Fruit fly (Drosophila melanogaster) whole organism, embryonic: Measurements from ENCODE around the gene CG4393.

ENCODE experiments used
- Asciz ChIP-seq: fragments of 200-800 bp; sonication (Bioruptor generic); optimal IDR thresholded peaks from 2 replicates; lab custom pipeline; 2017; ENCODE audit warnings: missing biosample characterization, mild to moderate bottlenecking, missing genetic modification characterization, missing genetic modification reagents
- CG1024 ChIP-seq: fragments of 200-800 bp; sonication (Bioruptor generic); IDR thresholded peaks from 2 replicates; pipeline ENCODE4 v1.3.6; 2022; ENCODE audit warnings: missing biosample characterization, missing genetic modification characterization
- CG10431 ChIP-seq: fragments of 200-800 bp; sonication (Bioruptor generic); optimal IDR thresholded peaks from 3 replicates; lab custom pipeline; 2018; ENCODE audit warnings: missing biosample characterization, mild to moderate bottlenecking, missing genetic modification characterization
- CG10543 ChIP-seq: fragments of 200-800 bp; sonication (Bioruptor generic); optimal IDR thresholded peaks from 3 replicates; lab custom pipeline; 2017; ENCODE audit warnings: missing biosample characterization, mild to moderate bottlenecking, missing genetic modification characterization, moderate library complexity
- CG10959 ChIP-seq: fragments of 200-800 bp; sonication (Bioruptor generic); IDR thresholded peaks from 2 replicates; pipeline ENCODE4 v1.3.6; 2022; ENCODE audit warnings: missing biosample characterization, missing genetic modification characterization
- CG11085 ChIP-seq: fragments of 200-800 bp; sonication (Bioruptor generic); IDR thresholded peaks from 2 replicates; pipeline ENCODE4 v1.3.6; 2022; ENCODE audit warnings: missing biosample characterization, missing genetic modification characterization
- CG11560 ChIP-seq: fragments of 200-800 bp; sonication (Bioruptor generic); IDR thresholded peaks from 3 replicates; pipeline ENCODE4 v1.3.6; 2022; ENCODE audit warnings: missing biosample characterization, missing genetic modification characterization
- CG11695 ChIP-seq: fragments of 200-800 bp; sonication (Bioruptor generic); IDR thresholded peaks from 3 replicates; pipeline ENCODE4 v1.3.6; 2022; ENCODE audit warnings: missing biosample characterization, missing genetic modification characterization
- CG12219 ChIP-seq: fragments of 200-800 bp; sonication (Bioruptor generic); optimal IDR thresholded peaks from 3 replicates; lab custom pipeline; 2018; ENCODE audit warnings: missing biosample characterization, mild to moderate bottlenecking, missing genetic modification characterization
- CG12744 ChIP-seq: fragments of 200-800 bp; sonication (Bioruptor generic); optimal IDR thresholded peaks from 2 replicates; lab custom pipeline; 2016; ENCODE audit warnings: missing biosample characterization, missing genetic modification characterization
- CG15601 ChIP-seq: fragments of 200-800 bp; sonication (Bioruptor generic); optimal IDR thresholded peaks from 3 replicates; lab custom pipeline; 2019; ENCODE audit warnings: missing biosample characterization, mild to moderate bottlenecking, missing genetic modification characterization, moderate library complexity
- CG17361 ChIP-seq: fragments of 200-800 bp; sonication (Bioruptor generic); IDR thresholded peaks from 3 replicates; pipeline ENCODE4 v1.3.6; 2022; ENCODE audit warnings: missing biosample characterization, missing genetic modification characterization
- CG31441 ChIP-seq: fragments of 200-800 bp; sonication (Bioruptor generic); IDR thresholded peaks from 2 replicates; pipeline ENCODE4 v1.3.6; 2022; ENCODE audit warnings: missing biosample characterization, missing genetic modification characterization
- CG3163 ChIP-seq: fragments of 200-800 bp; sonication (Bioruptor generic); optimal IDR thresholded peaks from 3 replicates; lab custom pipeline; 2016; ENCODE audit warnings: missing biosample characterization, missing genetic modification characterization
- CG34376 ChIP-seq: fragments of 200-800 bp; sonication (Bioruptor generic); optimal IDR thresholded peaks from 2 replicates; lab custom pipeline; 2018; ENCODE audit warnings: missing biosample characterization, mild to moderate bottlenecking, missing genetic modification characterization
- CG4617 ChIP-seq: fragments of 200-800 bp; sonication (Bioruptor generic); optimal IDR thresholded peaks from 3 replicates; lab custom pipeline; 2016; ENCODE audit warnings: missing biosample characterization, missing genetic modification characterization, borderline replicate concordance
- CG4854 ChIP-seq: fragments of 200-800 bp; sonication (Bioruptor generic); optimal IDR thresholded peaks from 2 replicates; lab custom pipeline; 2016; ENCODE audit warnings: missing biosample characterization, missing genetic modification characterization, inconsistent platforms
- CG6254 ChIP-seq: fragments of 200-800 bp; sonication (Bioruptor generic); optimal IDR thresholded peaks from 3 replicates; lab custom pipeline; 2017; ENCODE audit warnings: mild to moderate bottlenecking, missing biosample characterization, missing genetic modification reagents, missing genetic modification characterization
- CTCF ChIP-seq: fragments of 200-800 bp; sonication (Bioruptor generic); optimal IDR thresholded peaks from 2 replicates; lab custom pipeline; 2017; ENCODE audit warnings: missing biosample characterization, mild to moderate bottlenecking, missing genetic modification characterization, moderate library complexity
- H15 ChIP-seq: fragments of 200-800 bp; sonication (Bioruptor generic); IDR thresholded peaks from 3 replicates; pipeline ENCODE4 v1.3.6; 2022; ENCODE audit warnings: missing biosample characterization, missing genetic modification characterization
- HLH54F ChIP-seq: fragments of 200-800 bp; sonication (Bioruptor generic); optimal IDR thresholded peaks from 3 replicates; lab custom pipeline; 2016; ENCODE audit warnings: missing biosample characterization, missing genetic modification characterization
- Hmx ChIP-seq: fragments of 200-800 bp; sonication (Bioruptor generic); optimal IDR thresholded peaks from 2 replicates; lab custom pipeline; 2016; ENCODE audit warnings: missing biosample characterization, missing genetic modification characterization
- Hr51 ChIP-seq, 2 experiments: fragments of 200-800 bp; sonication (Bioruptor generic); optimal IDR thresholded peaks; 2 replicates in 1 of 2; 3 replicates in 1 of 2; lab custom pipeline; 2016 to 2018; ENCODE audit warnings: missing biosample characterization in 2 of 2, missing genetic modification characterization in 2 of 2, mild to moderate bottlenecking in 1 of 2, moderate library complexity in 1 of 2
- MTF-1 ChIP-seq: fragments of 200-800 bp; sonication (Bioruptor generic); optimal IDR thresholded peaks from 2 replicates; lab custom pipeline; 2018; ENCODE audit warnings: missing biosample characterization, mild to moderate bottlenecking, missing genetic modification characterization, borderline replicate concordance
- Mad ChIP-seq: fragments of 200-800 bp; sonication (Bioruptor generic); optimal IDR thresholded peaks from 2 replicates; lab custom pipeline; 2016; ENCODE audit warnings: missing biosample characterization, missing genetic modification characterization
- NC2β ChIP-seq: fragments of 200-800 bp; sonication (Bioruptor generic); optimal IDR thresholded peaks from 2 replicates; lab custom pipeline; 2016; ENCODE audit warnings: missing biosample characterization, missing genetic modification characterization
- NK7.1 ChIP-seq: fragments of 200-800 bp; sonication (Bioruptor generic); optimal IDR thresholded peaks from 3 replicates; lab custom pipeline; 2016; ENCODE audit warnings: missing biosample characterization, missing genetic modification characterization
- Spps ChIP-seq: fragments of 200-800 bp; sonication (Bioruptor generic); optimal IDR thresholded peaks from 2 replicates; lab custom pipeline; 2018; ENCODE audit warnings: missing biosample characterization, mild to moderate bottlenecking, missing genetic modification characterization
- Stat92E ChIP-seq, 3 experiments: fragments of >200 bp in 2 of 3; fragments of 200-800 bp in 1 of 3; sonication (Bioruptor generic) in 1 of 3; optimal IDR thresholded peaks; 2 replicates each; lab custom pipeline; 2017 to 2019; ENCODE audit warnings: missing biosample characterization in 3 of 3, missing genetic modification characterization in 3 of 3, mild to moderate bottlenecking in 1 of 3, moderate library complexity in 1 of 3
- Xbp1 ChIP-seq: fragments of 200-800 bp; sonication (Bioruptor generic); optimal IDR thresholded peaks from 3 replicates; lab custom pipeline; 2016; ENCODE audit warnings: missing biosample characterization, mild to moderate bottlenecking, missing genetic modification characterization
- Xrp1 ChIP-seq: fragments of 200-800 bp; sonication (Bioruptor generic); IDR thresholded peaks from 2 replicates; pipeline ENCODE4 v1.3.6; 2022; ENCODE audit warnings: missing biosample characterization, missing genetic modification characterization
- crp ChIP-seq, 2 experiments: fragments of 200-800 bp; sonication (Bioruptor generic); optimal IDR thresholded peaks; 2 replicates in 1 of 2; 3 replicates in 1 of 2; lab custom pipeline; 2017; ENCODE audit warnings: missing biosample characterization in 2 of 2, missing genetic modification characterization in 2 of 2, mild to moderate bottlenecking in 1 of 2, moderate library complexity in 1 of 2
- dm ChIP-seq: fragments of 200-800 bp; sonication (Bioruptor generic); optimal IDR thresholded peaks from 3 replicates; lab custom pipeline; 2016; ENCODE audit warnings: missing biosample characterization, missing genetic modification characterization
- dpn ChIP-seq, 2 experiments: fragments of 200-800 bp; sonication (Bioruptor generic); optimal IDR thresholded peaks; 3 replicates each; lab custom pipeline; 2016; ENCODE audit warnings: missing biosample characterization in 2 of 2, missing genetic modification characterization in 2 of 2
- emc ChIP-seq: fragments of 200-800 bp; sonication (Bioruptor generic); optimal IDR thresholded peaks from 2 replicates; lab custom pipeline; 2016; ENCODE audit warnings: missing biosample characterization, missing genetic modification characterization
- fd3F ChIP-seq: fragments of 200-800 bp; sonication (Bioruptor generic); optimal IDR thresholded peaks from 2 replicates; lab custom pipeline; 2018; ENCODE audit warnings: missing biosample characterization, mild to moderate bottlenecking, missing genetic modification characterization, moderate library complexity
- gro ChIP-seq: fragments of 200-800 bp; sonication (Bioruptor generic); optimal IDR thresholded peaks from 2 replicates; lab custom pipeline; 2016; ENCODE audit warnings: missing biosample characterization, missing genetic modification characterization
- kay ChIP-seq: fragments of 200-800 bp; sonication (Bioruptor generic); optimal IDR thresholded peaks from 2 replicates; lab custom pipeline; 2016; ENCODE audit warnings: missing biosample characterization, missing genetic modification characterization
- mld ChIP-seq: fragments of 200-800 bp; sonication (Bioruptor generic); IDR thresholded peaks from 3 replicates; pipeline ENCODE4 v1.3.6; 2022; ENCODE audit warnings: missing biosample characterization, missing genetic modification characterization; ENCODE audit not compliant: partially characterized antibody
- nau ChIP-seq: fragments of 200-800 bp; sonication (Bioruptor generic); optimal IDR thresholded peaks from 3 replicates; lab custom pipeline; 2017; ENCODE audit warnings: missing biosample characterization, mild to moderate bottlenecking, missing genetic modification characterization, missing genetic modification reagents
- nom ChIP-seq: fragments of 200-800 bp; sonication (Bioruptor generic); optimal IDR thresholded peaks from 2 replicates; lab custom pipeline; 2017; ENCODE audit warnings: missing biosample characterization, missing genetic modification characterization, mild to moderate bottlenecking, moderate library complexity, missing genetic modification reagents
- pan ChIP-seq, 4 experiments: fragments of >200 bp in 3 of 4; fragments of 200-800 bp in 1 of 4; sonication (Bioruptor generic) in 1 of 4; optimal IDR thresholded peaks in 3 of 4; IDR thresholded peaks in 1 of 4; 2 replicates each; pipeline versions ENCODE4 v1.3.6 to Lab custom; 2017 to 2022; ENCODE audit warnings: missing biosample characterization in 2 of 4, missing genetic modification characterization in 2 of 4, mixed read lengths in 1 of 4
- peb ChIP-seq: fragments of 200-800 bp; sonication (Bioruptor generic); IDR thresholded peaks from 2 replicates; pipeline ENCODE4 v1.3.6; 2022; ENCODE audit warnings: missing biosample characterization, missing genetic modification characterization
- ro ChIP-seq: fragments of 200-800 bp; sonication (Bioruptor generic); IDR thresholded peaks from 2 replicates; pipeline ENCODE4 v1.3.6; 2022; ENCODE audit warnings: missing biosample characterization, missing genetic modification characterization
- row ChIP-seq: fragments of 200-800 bp; sonication (Bioruptor generic); IDR thresholded peaks from 3 replicates; pipeline ENCODE4 v1.3.6; 2022; ENCODE audit warnings: missing biosample characterization, missing genetic modification characterization
- salm ChIP-seq: fragments of 200-800 bp; sonication (Bioruptor generic); optimal IDR thresholded peaks from 2 replicates; lab custom pipeline; 2018; ENCODE audit warnings: missing biosample characterization, mild to moderate bottlenecking, missing genetic modification characterization
- shn ChIP-seq: fragments of 200-800 bp; sonication (Bioruptor generic); optimal IDR thresholded peaks from 3 replicates; lab custom pipeline; 2016; ENCODE audit warnings: missing biosample characterization, missing genetic modification characterization
- stc ChIP-seq: fragments of 200-800 bp; sonication (Bioruptor generic); IDR thresholded peaks from 2 replicates; pipeline ENCODE4 v1.3.6; 2022; ENCODE audit warnings: missing biosample characterization, missing genetic modification characterization
- vvl ChIP-seq: fragments of 200-800 bp; sonication (Bioruptor generic); IDR thresholded peaks from 2 replicates; pipeline ENCODE4 v1.3.6; 2022; ENCODE audit warnings: missing biosample characterization, missing genetic modification characterization
- wdn ChIP-seq: fragments of 200-800 bp; sonication (Bioruptor generic); IDR thresholded peaks from 2 replicates; pipeline ENCODE4 v1.3.6; 2022; ENCODE audit warnings: missing biosample characterization, missing genetic modification characterization

CG4393 gene

DNA sequence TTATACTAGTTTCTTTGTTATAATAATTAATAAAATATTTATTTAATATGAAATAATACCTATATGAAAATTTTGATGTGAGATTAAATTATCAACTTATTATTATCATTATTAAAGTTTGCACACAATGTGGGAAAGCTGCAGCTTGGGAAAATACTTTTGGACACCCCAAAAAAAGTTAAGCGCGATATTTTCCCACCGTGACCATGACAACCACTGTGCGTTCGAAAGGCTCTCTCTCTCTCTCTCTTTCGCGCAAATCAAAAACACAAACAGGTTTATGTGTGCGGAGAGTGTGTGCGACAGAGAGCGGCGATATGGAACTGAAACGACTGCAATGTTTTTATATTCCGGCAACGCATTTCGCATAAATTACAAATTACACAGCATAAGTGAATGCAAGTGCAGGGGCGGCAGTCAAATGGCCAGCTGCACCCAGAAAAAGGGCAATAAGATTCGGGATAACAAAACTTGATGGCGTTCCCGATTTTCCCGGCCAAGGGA, 37.6 kb downstream of the CG4393 start (continued):
- TF ChIP-seq CG10543 (GFP tag; lab: Kevin White, UChicago) (no peak), row (peak; percentile 53; the same call in 1 of the 3 replicates), CG17361 (GFP tag; lab: Robert Waterston, UW) (peak; percentile 86), NC2β (GFP tag; lab: Kevin White, UChicago) (no peak), kay (GFP tag; lab: Kevin White, UChicago) (peak; percentile 24), peb (GFP tag; lab: Robert Waterston, UW) (no peak), gro (GFP tag; lab: Kevin White, UChicago) (no peak), CG11695 (GFP tag; lab: Robert Waterston, UW) (peak; percentile 61; the same call in 2 of the 3 replicates), stc (GFP tag; lab: Robert Waterston, UW) (0 out of 2 replicates have a peak, but pooled peaks have one; percentile 44), emc (GFP tag; lab: Kevin White, UChicago) (no peak), fd3F (GFP tag; lab: Kevin White, UChicago) (no peak), CG34376 (GFP tag; lab: Kevin White, UChicago) (no peak), Mad (GFP tag; lab: Kevin White, UChicago) (no peak), dm (GFP tag; lab: Kevin White, UChicago) (no peak), mld (GFP tag; lab: Robert Waterston, UW) (no peak), salm (tag; lab: Kevin White, UChicago) (no peak), nau (no peak), CG10431 (GFP tag; lab: Kevin White, UChicago) (no peak), HLH54F (GFP tag; lab: Kevin White, UChicago) (no peak), CTCF (no peak), pan (optimal IDR thresholded peaks at IDR 0.05; lab: Kevin White, UChicago) (no peak), pan (GFP tag; optimal IDR thresholded peaks at IDR 0.05 in 1 of 2, IDR thresholded peaks at IDR 0.05 in 1 of 2) (peak in 1 of 2 experiments; percentile 41), vvl (GFP tag; lab: Robert Waterston, UW) (peak; percentile 83), CG11560 (tag; lab: Robert Waterston, UW) (no peak), CG4854 (GFP tag; lab: Kevin White, UChicago) (no peak), CG31441 (GFP tag; lab: Robert Waterston, UW) (peak; percentile 78), CG12219 (GFP tag; lab: Kevin White, UChicago) (no peak), Xbp1 (peak; percentile 44), Xrp1 (peak; percentile 74), shn (GFP tag; lab: Kevin White, UChicago) (no peak), dpn (GFP tag; optimal IDR thresholded peaks at IDR 0.05; lab: Kevin White, UChicago) (peak in 1 of 2 experiments; percentile 20), H15 (GFP tag; lab: Robert Waterston, UW) (0 out of 3 replicates have a peak, but pooled peaks have one; percentile 5), Hr51 (GFP tag; optimal IDR thresholded peaks at IDR 0.05; lab: Kevin White, UChicago) (peak in 1 of 2 experiments; percentile 60), Asciz (GFP tag; lab: Kevin White, UChicago) (peak; percentile 24), nom (GFP tag; lab: Kevin White, UChicago) (no peak), MTF-1 (GFP tag; lab: Kevin White, UChicago) (no peak), Hmx (GFP tag; lab: Kevin White, UChicago) (no peak), ro (GFP tag; lab: Robert Waterston, UW) (no peak), Spps (tag; lab: Kevin White, UChicago) (peak; percentile 24), CG15601 (tag; lab: Kevin White, UChicago) (peak; percentile 12), wdn (GFP tag; lab: Robert Waterston, UW) (no peak), Stat92E (GFP tag; optimal IDR thresholded peaks at IDR 0.05; lab: Kevin White, UChicago) (no peak), CG1024 (GFP tag; lab: Robert Waterston, UW) (0 out of 2 replicates have a peak, but pooled peaks have one; percentile 15), NK7.1 (GFP tag; lab: Kevin White, UChicago) (no peak), CG10959 (GFP tag; lab: Robert Waterston, UW) (no peak), CG3163 (GFP tag; lab: Kevin White, UChicago) (no peak), CG11085 (no peak), crp (GFP tag; optimal IDR thresholded peaks at IDR 0.05; lab: Kevin White, UChicago) (no peak), CG12744 (GFP tag; lab: Kevin White, UChicago) (no peak), CG4617 (no peak), CG6254 (peak; percentile 54)
